Fruit fly (Drosophila melanogaster) whole organism, embryonic: ENCODE results near the gene CG32379.

ENCODE experiments used
- Atf6 ChIP-seq: fragments of 200-800 bp; sonication (Bioruptor generic); IDR thresholded peaks from 2 replicates; pipeline ENCODE4 v1.3.6; 2022; ENCODE audit warnings: missing biosample characterization, missing genetic modification characterization
- Awh ChIP-seq: fragments of 200-800 bp; sonication (Bioruptor generic); IDR thresholded peaks from 2 replicates; pipeline ENCODE4, ENCODE4 v1.3.6; 2022; ENCODE audit warnings: missing biosample characterization, missing genetic modification characterization
- CG10565 ChIP-seq: fragments of 200-800 bp; sonication (Bioruptor generic); optimal IDR thresholded peaks from 3 replicates; lab custom pipeline; 2016; ENCODE audit warnings: missing biosample characterization, mild to moderate bottlenecking, missing genetic modification characterization
- CG10959 ChIP-seq: fragments of 200-800 bp; sonication (Bioruptor generic); IDR thresholded peaks from 2 replicates; pipeline ENCODE4 v1.3.6; 2022; ENCODE audit warnings: missing biosample characterization, missing genetic modification characterization
- CG11560 ChIP-seq: fragments of 200-800 bp; sonication (Bioruptor generic); IDR thresholded peaks from 3 replicates; pipeline ENCODE4 v1.3.6; 2022; ENCODE audit warnings: missing biosample characterization, missing genetic modification characterization
- CG13287 ChIP-seq: fragments of 200-800 bp; sonication (Bioruptor generic); IDR thresholded peaks from 2 replicates; pipeline ENCODE4 v1.3.6; 2022; ENCODE audit warnings: missing biosample characterization, missing genetic modification characterization; ENCODE audit not compliant: partially characterized antibody
- CG14860 ChIP-seq: fragments of 200-800 bp; sonication (Bioruptor generic); IDR thresholded peaks from 3 replicates; pipeline ENCODE4 v1.3.6; 2022; ENCODE audit warnings: missing biosample characterization, missing genetic modification characterization; ENCODE audit not compliant: partially characterized antibody
- CG15011 ChIP-seq: fragments of 200-800 bp; sonication (Bioruptor generic); optimal IDR thresholded peaks from 3 replicates; lab custom pipeline; 2018; ENCODE audit warnings: missing biosample characterization, mild to moderate bottlenecking, missing genetic modification characterization
- CG15479 ChIP-seq: fragments of 200-800 bp; sonication (Bioruptor generic); optimal IDR thresholded peaks from 3 replicates; lab custom pipeline; 2019; ENCODE audit warnings: missing biosample characterization, mild to moderate bottlenecking, missing genetic modification characterization, moderate library complexity
- CG17186 ChIP-seq: fragments of 200-800 bp; sonication (Bioruptor generic); optimal IDR thresholded peaks from 3 replicates; lab custom pipeline; 2017; ENCODE audit warnings: missing biosample characterization, missing genetic modification reagents, missing genetic modification characterization
- CG17385 ChIP-seq: fragments of 200-800 bp; sonication (Bioruptor generic); optimal IDR thresholded peaks from 3 replicates; lab custom pipeline; 2018; ENCODE audit warnings: missing biosample characterization, mild to moderate bottlenecking, missing genetic modification characterization
- CG17802 ChIP-seq: fragments of 200-800 bp; sonication (Bioruptor generic); optimal IDR thresholded peaks from 2 replicates; lab custom pipeline; 2018; ENCODE audit warnings: missing biosample characterization, mild to moderate bottlenecking, missing genetic modification characterization, moderate library complexity
- CG2116 ChIP-seq: fragments of 200-800 bp; sonication (Bioruptor generic); optimal IDR thresholded peaks from 3 replicates; lab custom pipeline; 2018; ENCODE audit warnings: missing biosample characterization, mild to moderate bottlenecking, missing genetic modification characterization
- CG2678 ChIP-seq: fragments of 200-800 bp; sonication (Bioruptor generic); optimal IDR thresholded peaks from 3 replicates; lab custom pipeline; 2019; ENCODE audit warnings: missing biosample characterization, mild to moderate bottlenecking, missing genetic modification characterization, moderate library complexity
- CG30431 ChIP-seq: fragments of 200-800 bp; sonication (Bioruptor generic); optimal IDR thresholded peaks from 2 replicates; lab custom pipeline; 2017; ENCODE audit warnings: missing biosample characterization, missing genetic modification characterization
- CG3847 ChIP-seq: fragments of 200-800 bp; sonication (Bioruptor generic); IDR thresholded peaks from 2 replicates; pipeline ENCODE4 v1.3.6; 2022; ENCODE audit warnings: missing biosample characterization, missing genetic modification characterization
- CG4404 ChIP-seq: fragments of 200-800 bp; sonication (Bioruptor generic); IDR thresholded peaks from 2 replicates; pipeline ENCODE4 v1.3.6; 2022; ENCODE audit warnings: missing biosample characterization, missing genetic modification characterization
- CG4617 ChIP-seq: fragments of 200-800 bp; sonication (Bioruptor generic); optimal IDR thresholded peaks from 3 replicates; lab custom pipeline; 2016; ENCODE audit warnings: missing biosample characterization, missing genetic modification characterization, borderline replicate concordance
- CG6654 ChIP-seq: fragments of 200-800 bp; sonication (Bioruptor generic); optimal IDR thresholded peaks from 2 replicates; lab custom pipeline; 2017; ENCODE audit warnings: missing biosample characterization, mild to moderate bottlenecking, missing genetic modification characterization
- CG7963 ChIP-seq: fragments of 200-800 bp; sonication (Bioruptor generic); IDR thresholded peaks from 3 replicates; pipeline ENCODE4 v1.3.6; 2022; ENCODE audit warnings: missing biosample characterization, missing genetic modification characterization; ENCODE audit not compliant: partially characterized antibody
- CG9932 ChIP-seq: fragments of 200-800 bp; sonication (Bioruptor generic); IDR thresholded peaks from 2 replicates; pipeline ENCODE4 v1.3.6; 2022; ENCODE audit warnings: missing biosample characterization, missing genetic modification characterization
- CHES-1-like ChIP-seq: fragments of 200-800 bp; sonication (Bioruptor generic); optimal IDR thresholded peaks from 2 replicates; lab custom pipeline; 2016; ENCODE audit warnings: missing biosample characterization, missing genetic modification characterization
- Deaf1 ChIP-seq: fragments of 200-800 bp; optimal IDR thresholded peaks from 3 replicates; lab custom pipeline; 2019; ENCODE audit warnings: missing biosample characterization, mild to moderate bottlenecking, missing genetic modification characterization, moderate library complexity
- Dip2 ChIP-seq: fragments of 200-800 bp; sonication (Bioruptor generic); IDR thresholded peaks from 2 replicates; pipeline ENCODE4 v1.3.6; 2022; ENCODE audit warnings: missing biosample characterization, missing genetic modification characterization
- Drgx ChIP-seq: fragments of 200-800 bp; sonication (Bioruptor generic); IDR thresholded peaks from 2 replicates; pipeline ENCODE4 v1.3.6; 2022; ENCODE audit warnings: missing biosample characterization, missing genetic modification characterization
- Ets97D ChIP-seq: fragments of 200-800 bp; sonication (Bioruptor generic); optimal IDR thresholded peaks from 3 replicates; lab custom pipeline; 2016; ENCODE audit warnings: missing biosample characterization, missing genetic modification characterization
- Fer2 ChIP-seq: fragments of 200-800 bp; sonication (Bioruptor generic); optimal IDR thresholded peaks from 2 replicates; lab custom pipeline; 2018; ENCODE audit warnings: missing biosample characterization, mild to moderate bottlenecking, missing genetic modification characterization, moderate library complexity
- GATAe ChIP-seq: fragments of 200-800 bp; sonication (Bioruptor generic); conservative IDR thresholded peaks from 2 replicates; pipeline ENCODE4 v1.3.6; 2022; ENCODE audit warnings: missing biosample characterization, missing genetic modification characterization
- Gsc ChIP-seq: fragments of 200-800 bp; sonication (Bioruptor generic); IDR thresholded peaks from 2 replicates; pipeline ENCODE4 v1.3.6; 2022; ENCODE audit warnings: missing biosample characterization, missing genetic modification characterization
- Hmr ChIP-seq: fragments of 200-800 bp; sonication (Bioruptor generic); optimal IDR thresholded peaks from 3 replicates; lab custom pipeline; 2017; ENCODE audit warnings: mild to moderate bottlenecking, missing biosample characterization, missing genetic modification reagents, missing genetic modification characterization
- Mes4 ChIP-seq: fragments of 200-800 bp; sonication (Bioruptor generic); optimal IDR thresholded peaks from 2 replicates; lab custom pipeline; 2016; ENCODE audit warnings: missing biosample characterization, missing genetic modification characterization
- NC2α ChIP-seq: fragments of 200-800 bp; sonication (Bioruptor generic); optimal IDR thresholded peaks from 2 replicates; lab custom pipeline; 2016; ENCODE audit warnings: missing biosample characterization, missing genetic modification characterization
- Nf-YC ChIP-seq: fragments of 200-800 bp; optimal IDR thresholded peaks from 3 replicates; lab custom pipeline; 2019; ENCODE audit warnings: missing biosample characterization, mild to moderate bottlenecking, missing genetic modification characterization, moderate library complexity
- Oli ChIP-seq: fragments of 200-800 bp; sonication (Bioruptor generic); optimal IDR thresholded peaks from 2 replicates; lab custom pipeline; 2018; ENCODE audit warnings: missing biosample characterization, mild to moderate bottlenecking, missing genetic modification characterization, moderate library complexity
- Ravus ChIP-seq: fragments of 200-800 bp; sonication (Bioruptor generic); IDR thresholded peaks from 2 replicates; pipeline ENCODE4 v1.3.6; 2022; ENCODE audit warnings: missing biosample characterization, missing genetic modification characterization
- Rx ChIP-seq: fragments of 200-800 bp; sonication (Bioruptor generic); IDR thresholded peaks from 2 replicates; pipeline ENCODE4 v1.3.6; 2022; ENCODE audit warnings: missing biosample characterization, missing genetic modification characterization
- Xrp1 ChIP-seq: fragments of 200-800 bp; sonication (Bioruptor generic); IDR thresholded peaks from 2 replicates; pipeline ENCODE4 v1.3.6; 2022; ENCODE audit warnings: missing biosample characterization, missing genetic modification characterization
- disco-r ChIP-seq: fragments of 200-800 bp; sonication (Bioruptor generic); optimal IDR thresholded peaks from 2 replicates; lab custom pipeline; 2016; ENCODE audit warnings: missing biosample characterization, missing genetic modification characterization
- eve ChIP-seq, 2 experiments: fragments of >200 bp; optimal IDR thresholded peaks; 2 replicates each; lab custom pipeline; 2017; ENCODE audit warnings: missing biosample characterization in 2 of 2, missing genetic modification characterization in 2 of 2
- fd102C ChIP-seq: fragments of 200-800 bp; sonication (Bioruptor generic); optimal IDR thresholded peaks from 2 replicates; lab custom pipeline; 2018; ENCODE audit warnings: missing biosample characterization, mild to moderate bottlenecking, missing genetic modification characterization, moderate library complexity
- gce ChIP-seq: fragments of 200-800 bp; sonication (Bioruptor generic); IDR thresholded peaks from 3 replicates; pipeline ENCODE4 v1.3.6; 2022; ENCODE audit warnings: missing biosample characterization, missing genetic modification characterization
- h ChIP-seq: fragments of >200 bp; optimal IDR thresholded peaks from 2 replicates; lab custom pipeline; 2017
- hbn ChIP-seq: fragments of 200-800 bp; sonication (Bioruptor generic); IDR thresholded peaks from 2 replicates; pipeline ENCODE4 v1.3.6; 2022; ENCODE audit warnings: missing biosample characterization, missing genetic modification characterization; ENCODE audit not compliant: partially characterized antibody
- her ChIP-seq: fragments of 200-800 bp; sonication (Bioruptor generic); optimal IDR thresholded peaks from 2 replicates; lab custom pipeline; 2016; ENCODE audit warnings: missing biosample characterization, missing genetic modification characterization
- hth ChIP-seq: fragments of >200 bp; optimal IDR thresholded peaks from 2 replicates; lab custom pipeline; 2017; ENCODE audit warnings: inconsistent platforms
- ken ChIP-seq: fragments of 200-800 bp; sonication (Bioruptor generic); IDR thresholded peaks from 3 replicates; pipeline ENCODE4 v1.3.6; 2022; ENCODE audit warnings: missing biosample characterization, missing genetic modification characterization
- repo ChIP-seq: fragments of 200-800 bp; sonication (Bioruptor generic); optimal IDR thresholded peaks from 2 replicates; lab custom pipeline; 2016; ENCODE audit warnings: missing biosample characterization, missing genetic modification characterization
- rib ChIP-seq: fragments of 200-800 bp; sonication (Bioruptor generic); IDR thresholded peaks from 2 replicates; pipeline ENCODE4 v1.3.6; 2022; ENCODE audit warnings: missing biosample characterization, missing genetic modification characterization
- run ChIP-seq: fragments of 200-800 bp; sonication (Bioruptor generic); optimal IDR thresholded peaks from 3 replicates; lab custom pipeline; 2018; ENCODE audit warnings: missing biosample characterization, mild to moderate bottlenecking, missing genetic modification characterization
- tll ChIP-seq, 2 experiments: fragments of 200-800 bp in 1 of 2; fragments of >200 bp in 1 of 2; sonication (Bioruptor generic) in 1 of 2; optimal IDR thresholded peaks; 2 replicates each; lab custom pipeline; 2017 to 2019; ENCODE audit warnings: missing biosample characterization in 2 of 2, missing genetic modification characterization in 2 of 2, mild to moderate bottlenecking in 1 of 2, moderate library complexity in 1 of 2
- tna ChIP-seq: fragments of 200-800 bp; sonication (Bioruptor generic); IDR thresholded peaks from 2 replicates; pipeline ENCODE4 v1.3.6; 2022; ENCODE audit warnings: missing biosample characterization, missing genetic modification characterization; ENCODE audit not compliant: partially characterized antibody
- yki ChIP-seq: fragments of >200 bp; optimal IDR thresholded peaks from 3 replicates; lab custom pipeline; 2018

Gene CG32379

DNA sequence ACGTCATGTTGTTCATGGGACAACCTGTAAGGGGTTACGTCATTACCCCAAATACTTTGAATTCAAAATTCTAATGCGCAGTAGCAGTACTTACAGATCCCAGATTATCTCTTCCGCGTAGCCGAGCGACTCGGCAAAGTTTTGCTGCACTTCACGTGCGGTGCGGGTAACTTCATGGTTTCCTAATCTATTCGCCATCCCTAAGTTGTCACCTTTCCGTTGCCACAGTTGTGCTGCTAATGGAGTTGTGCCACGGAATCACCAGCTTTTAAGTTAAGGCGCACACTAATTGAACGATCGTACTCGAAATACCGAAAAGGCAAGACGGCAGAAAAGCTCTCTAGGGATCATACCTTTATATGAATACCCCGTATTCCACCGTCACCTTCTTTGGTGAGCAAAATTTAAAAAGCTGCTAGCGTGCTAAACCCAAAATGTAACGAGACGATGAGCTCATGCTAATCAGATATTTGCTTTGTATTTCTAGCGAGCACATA, 36.3 kb upstream of the CG32379 start, which contains the start of gene pst (continued):
- TF ChIP-seq GATAe (GFP tag; lab: Robert Waterston, UW): no peak
- TF ChIP-seq Xrp1: no peak
- TF ChIP-seq Gsc: no peak
- TF ChIP-seq rib (GFP tag; lab: Robert Waterston, UW): peak; percentile 34
- TF ChIP-seq CG9932: no peak
- no peak for TF ChIP-seq CG10959 (GFP tag; lab: Robert Waterston, UW)
- TF ChIP-seq NC2α (GFP tag; lab: Kevin White, UChicago): peak; percentile 14
- no peak; the same call in 1 of the 2 replicates for TF ChIP-seq Drgx (GFP tag; lab: Robert Waterston, UW)
- no peak for TF ChIP-seq CG6654 (GFP tag; lab: Kevin White, UChicago)
- no peak for TF ChIP-seq CG3847
- no peak for TF ChIP-seq CG30431 (GFP tag; lab: Kevin White, UChicago)
- TF ChIP-seq Rx (GFP tag; lab: Robert Waterston, UW): no peak
- no peak for TF ChIP-seq CG15479 (GFP tag; lab: Kevin White, UChicago)
- no peak for TF ChIP-seq CG17186
- no peak for TF ChIP-seq run (tag; lab: Kevin White, UChicago)
- no peak for TF ChIP-seq Mes4 (GFP tag; lab: Kevin White, UChicago)
- TF ChIP-seq yki (lab: Kevin White, UChicago): no peak
- no peak for TF ChIP-seq Oli
- no peak for TF ChIP-seq CG14860 (GFP tag; lab: Robert Waterston, UW)
- no peak for TF ChIP-seq tll (GFP tag; optimal IDR thresholded peaks at IDR 0.05; lab: Kevin White, UChicago)
- peak; percentile 50 for TF ChIP-seq CG17385 (GFP tag; lab: Kevin White, UChicago)
- TF ChIP-seq Dip2 (GFP tag; lab: Robert Waterston, UW): no peak
- no peak for TF ChIP-seq hth
- no peak for TF ChIP-seq eve (GFP tag; optimal IDR thresholded peaks at IDR 0.05; lab: Kevin White, UChicago)
- TF ChIP-seq CG17802: no peak
- no peak for TF ChIP-seq Ravus (GFP tag; lab: Robert Waterston, UW)
- peak; percentile 48 for TF ChIP-seq her
- TF ChIP-seq tna: peak; percentile 25
- no peak; the same call in 2 of the 3 replicates for TF ChIP-seq gce (GFP tag; lab: Robert Waterston, UW)
- no peak for TF ChIP-seq CG15011 (GFP tag; lab: Kevin White, UChicago)
- TF ChIP-seq Deaf1 (tag; lab: Kevin White, UChicago): no peak
- TF ChIP-seq disco-r (GFP tag; lab: Kevin White, UChicago): peak; percentile 13
- no peak for TF ChIP-seq CG11560 (tag; lab: Robert Waterston, UW)
- peak; percentile 66 for TF ChIP-seq Atf6
- TF ChIP-seq fd102C (GFP tag; lab: Kevin White, UChicago): no peak
- no peak for TF ChIP-seq CG4404 (GFP tag; lab: Robert Waterston, UW)
- no peak for TF ChIP-seq Nf-YC (tag; lab: Kevin White, UChicago)
- TF ChIP-seq Ets97D (GFP tag; lab: Kevin White, UChicago): peak; percentile 53
- TF ChIP-seq CHES-1-like (GFP tag; lab: Kevin White, UChicago): peak; percentile 20
- TF ChIP-seq h: no peak
- TF ChIP-seq CG2678 (tag; lab: Kevin White, UChicago): no peak
- no peak for TF ChIP-seq ken
- no peak for TF ChIP-seq CG4617 (GFP tag; lab: Kevin White, UChicago)
- TF ChIP-seq CG2116 (GFP tag; lab: Kevin White, UChicago): no peak
- no peak for TF ChIP-seq CG10565 (GFP tag; lab: Kevin White, UChicago)
- peak; percentile 60 for TF ChIP-seq Hmr (GFP tag; lab: Kevin White, UChicago)
- TF ChIP-seq CG13287: no peak
- TF ChIP-seq CG7963 (GFP tag; lab: Robert Waterston, UW): no peak
- 0 out of 2 replicates have a peak, but pooled peaks have one; percentile 8 for TF ChIP-seq Awh (GFP tag; lab: Robert Waterston, UW)
- no peak for TF ChIP-seq Fer2 (tag; lab: Kevin White, UChicago)
- TF ChIP-seq repo (GFP tag; lab: Kevin White, UChicago): no peak
- TF ChIP-seq hbn (GFP tag; lab: Robert Waterston, UW): no peak
